Worm (Caenorhabditis elegans) whole organism, L4 larva: ENCODE data around the gene R166.3.

Experiments used
- D1046.2 ChIP-seq: fragments of 200-800 bp; sonication (Bioruptor generic); IDR thresholded peaks from 2 replicates; pipeline ENCODE4 v1.3.6; 2022; ENCODE audit warnings: missing genetic modification characterization, missing compliant biosample characterization
- F10B5.3 ChIP-seq: sonication (generic microtip); optimal IDR thresholded peaks from 2 replicates; lab custom pipeline; 2016; ENCODE audit warnings: mild to moderate bottlenecking, missing genetic modification characterization, missing compliant biosample characterization
- F37D6.2 ChIP-seq: sonication (generic microtip); optimal IDR thresholded peaks from 2 replicates; lab custom pipeline; 2016; ENCODE audit warnings: mild to moderate bottlenecking, missing genetic modification characterization, missing compliant biosample characterization
- F44E2.7 ChIP-seq: fragments of 200-800 bp; sonication (Bioruptor generic); IDR thresholded peaks from 2 replicates; pipeline ENCODE4 v2.1.2; 2022; ENCODE audit warnings: missing genetic modification characterization, missing compliant biosample characterization
- F49E8.2 ChIP-seq: sonication (generic microtip); optimal IDR thresholded peaks from 2 replicates; lab custom pipeline; 2016; ENCODE audit warnings: missing compliant biosample characterization, mild to moderate bottlenecking, missing genetic modification characterization, borderline replicate concordance
- T26A8.4 ChIP-seq: fragments of 200-800 bp; sonication (Bioruptor generic); IDR thresholded peaks from 2 replicates; pipeline ENCODE4 v1.3.6; 2022; ENCODE audit warnings: missing genetic modification characterization, missing compliant biosample characterization
- Y105C5A.15 ChIP-seq: fragments of 200-800 bp; sonication (Bioruptor generic); IDR thresholded peaks from 2 replicates; pipeline ENCODE4 v1.3.6; 2022; ENCODE audit warnings: missing genetic modification characterization, missing compliant biosample characterization
- arid-1 ChIP-seq: fragments of 200-800 bp; sonication (Bioruptor generic); conservative IDR thresholded peaks from 2 replicates; pipeline ENCODE4 v1.3.6; 2022; ENCODE audit warnings: missing genetic modification reagents, missing genetic modification characterization, missing compliant biosample characterization
- attf-4 ChIP-seq: sonication (generic microtip); optimal IDR thresholded peaks from 3 replicates; lab custom pipeline; 2017; ENCODE audit warnings: missing biosample characterization, missing genetic modification characterization
- daf-16 ChIP-seq, 3 experiments: sonication (generic microtip); optimal IDR thresholded peaks; 2 replicates each; lab custom pipeline; 2016 to 2017; ENCODE audit warnings: missing genetic modification characterization in 3 of 3, missing genetic modification reagents in 3 of 3, mild to moderate bottlenecking in 2 of 3, missing compliant biosample characterization in 2 of 3, missing biosample characterization in 1 of 3, moderate library complexity in 1 of 3
- dmd-6 ChIP-seq: fragments of 200-800 bp; sonication (Bioruptor generic); IDR thresholded peaks from 2 replicates; pipeline ENCODE4 v1.3.6; 2022; ENCODE audit warnings: missing genetic modification reagents, missing genetic modification characterization, missing compliant biosample characterization
- dmd-8 ChIP-seq: fragments of 200-800 bp; sonication (Bioruptor generic); IDR thresholded peaks from 2 replicates; pipeline ENCODE4 v1.3.6; 2022; ENCODE audit warnings: missing genetic modification characterization, missing compliant biosample characterization
- dmd-9 ChIP-seq: fragments of 200-800 bp; sonication (Bioruptor generic); IDR thresholded peaks from 2 replicates; pipeline ENCODE4 v1.3.6; 2022; ENCODE audit warnings: missing genetic modification reagents, missing genetic modification characterization, missing compliant biosample characterization
- duxl-1 ChIP-seq: sonication (generic microtip); optimal IDR thresholded peaks from 2 replicates; lab custom pipeline; 2016; ENCODE audit warnings: mild to moderate bottlenecking, missing genetic modification characterization, moderate library complexity, missing compliant biosample characterization; ENCODE audit not compliant: poor library complexity
- dve-1 ChIP-seq: sonication (generic microtip); optimal IDR thresholded peaks from 2 replicates; lab custom pipeline; 2017; ENCODE audit warnings: antibody characterized with exemption, mild to moderate bottlenecking, missing genetic modification characterization, missing compliant biosample characterization; ENCODE audit not compliant: insufficient read depth
- fkh-10 ChIP-seq: fragments of 150-350 bp; optimal IDR thresholded peaks from 2 replicates; lab custom pipeline; 2014; ENCODE audit warnings: missing biosample characterization, missing genetic modification reagents, missing genetic modification characterization
- fos-1 ChIP-seq: fragments of 150-350 bp; optimal IDR thresholded peaks from 2 replicates; lab custom pipeline; 2014; ENCODE audit warnings: missing biosample characterization, missing genetic modification characterization
- hif-1 ChIP-seq, 2 experiments: sonication (generic microtip); optimal IDR thresholded peaks; 2 replicates each; lab custom pipeline; 2016 to 2017; ENCODE audit warnings: missing compliant biosample characterization in 2 of 2, missing genetic modification characterization in 2 of 2, missing genetic modification reagents in 2 of 2, missing genotype in 2 of 2, mild to moderate bottlenecking in 1 of 2
- hlh-30 ChIP-seq: sonication (generic microtip); optimal IDR thresholded peaks from 2 replicates; lab custom pipeline; 2017; ENCODE audit warnings: antibody characterized with exemption, mild to moderate bottlenecking, missing genetic modification characterization, missing compliant biosample characterization; ENCODE audit not compliant: insufficient read depth
- hmg-1.1 ChIP-seq: fragments of 200-800 bp; sonication (Bioruptor generic); IDR thresholded peaks from 2 replicates; pipeline ENCODE4 v1.3.6; 2022; ENCODE audit warnings: missing genetic modification reagents, missing genetic modification characterization, missing compliant biosample characterization
- lin-1 ChIP-seq: fragments of 200-800 bp; sonication (Bioruptor generic); IDR thresholded peaks from 2 replicates; pipeline ENCODE4 v1.3.6; 2022; ENCODE audit warnings: missing genetic modification reagents, missing genetic modification characterization, missing compliant biosample characterization
- lin-38 ChIP-seq: fragments of 200-800 bp; sonication (Bioruptor generic); IDR thresholded peaks from 2 replicates; pipeline ENCODE4 v1.3.6; 2022; ENCODE audit warnings: missing genetic modification reagents, missing genetic modification characterization, missing compliant biosample characterization
- madf-5 ChIP-seq, 2 experiments: fragments of 200-800 bp; sonication (Bioruptor generic); IDR thresholded peaks; 2 replicates each; pipeline ENCODE4 v1.3.6; 2022; ENCODE audit warnings: missing compliant biosample characterization in 2 of 2, missing genetic modification characterization in 2 of 2
- mdl-1 ChIP-seq, 2 experiments: fragments of 150-350 bp in 1 of 2; sonication (generic microtip) in 1 of 2; optimal IDR thresholded peaks; 2 replicates each; lab custom pipeline; 2014 to 2017; ENCODE audit warnings: missing biosample characterization in 2 of 2, missing genetic modification characterization in 2 of 2
- mdt-29 ChIP-seq: fragments of 200-800 bp; sonication (Bioruptor generic); IDR thresholded peaks from 2 replicates; pipeline ENCODE4 v1.3.6; 2022; ENCODE audit warnings: missing genetic modification reagents, missing genetic modification characterization, missing compliant biosample characterization
- nhr-48 ChIP-seq: sonication (generic microtip); optimal IDR thresholded peaks from 2 replicates; lab custom pipeline; 2016; ENCODE audit warnings: mild to moderate bottlenecking, missing genetic modification characterization, missing compliant biosample characterization
- pha-4 ChIP-seq, 2 experiments: fragments of 150-350 bp in 1 of 2; fragments of 200-800 bp in 1 of 2; sonication (Bioruptor generic) in 1 of 2; IDR thresholded peaks in 1 of 2; optimal IDR thresholded peaks in 1 of 2; 2 replicates each; pipeline versions ENCODE4 v1.3.6 to Lab custom; 2014 to 2022; ENCODE audit warnings: missing genetic modification characterization in 2 of 2, missing genetic modification reagents in 2 of 2, missing biosample characterization in 1 of 2, missing compliant biosample characterization in 1 of 2
- php-3 ChIP-seq: fragments of 200-800 bp; sonication (Bioruptor generic); IDR thresholded peaks from 2 replicates; pipeline ENCODE4 v1.3.6; 2022; ENCODE audit warnings: missing genetic modification reagents, missing genetic modification characterization, missing compliant biosample characterization
- pqm-1 ChIP-seq: sonication (generic microtip); optimal IDR thresholded peaks from 2 replicates; lab custom pipeline; 2017; ENCODE audit warnings: missing biosample characterization, missing genetic modification characterization
- sdz-12 ChIP-seq: fragments of 200-800 bp; sonication (Bioruptor generic); optimal IDR thresholded peaks from 2 replicates; lab custom pipeline; 2018; ENCODE audit warnings: mild to moderate bottlenecking, missing genetic modification characterization, missing compliant biosample characterization
- snpc-1.2 ChIP-seq: fragments of 200-800 bp; sonication (Bioruptor generic); IDR thresholded peaks from 2 replicates; pipeline ENCODE4 v1.3.6; 2022; ENCODE audit warnings: missing genetic modification reagents, missing genetic modification characterization, missing compliant biosample characterization
- spr-1 ChIP-seq: sonication (generic microtip); optimal IDR thresholded peaks from 2 replicates; lab custom pipeline; 2016; ENCODE audit warnings: mild to moderate bottlenecking, missing genetic modification characterization, missing compliant biosample characterization
- spr-3 ChIP-seq: fragments of 200-800 bp; sonication (Bioruptor generic); optimal IDR thresholded peaks from 2 replicates; lab custom pipeline; 2018; ENCODE audit warnings: mild to moderate bottlenecking, missing genetic modification characterization, missing compliant biosample characterization
- tag-97 ChIP-seq: fragments of 200-800 bp; sonication (Bioruptor generic); IDR thresholded peaks from 2 replicates; pipeline ENCODE4 v1.3.6; 2022; ENCODE audit warnings: missing genetic modification characterization, missing compliant biosample characterization
- tra-1 ChIP-seq: fragments of 200-800 bp; sonication (Bioruptor generic); IDR thresholded peaks from 2 replicates; pipeline ENCODE4 v1.3.6; 2022; ENCODE audit warnings: missing genetic modification reagents, missing genetic modification characterization, missing compliant biosample characterization
- unc-39 ChIP-seq: sonication (generic microtip); optimal IDR thresholded peaks from 2 replicates; lab custom pipeline; 2017; ENCODE audit warnings: missing biosample characterization, missing genetic modification characterization
- vab-7 ChIP-seq: fragments of 200-800 bp; sonication (Bioruptor generic); IDR thresholded peaks from 2 replicates; pipeline ENCODE4 v1.3.6; 2022; ENCODE audit warnings: missing genetic modification reagents, missing genetic modification characterization, missing compliant biosample characterization
- zag-1 ChIP-seq: fragments of 150-350 bp; optimal IDR thresholded peaks from 2 replicates; lab custom pipeline; 2014; ENCODE audit warnings: missing biosample characterization, missing genetic modification characterization
- zfp-2 ChIP-seq: sonication (generic microtip); optimal IDR thresholded peaks from 2 replicates; lab custom pipeline; 2016; ENCODE audit warnings: mild to moderate bottlenecking, missing genetic modification characterization, missing compliant biosample characterization
- zip-11 ChIP-seq: fragments of 200-800 bp; sonication (Bioruptor generic); IDR thresholded peaks from 2 replicates; pipeline ENCODE4 v1.3.6; 2022; ENCODE audit warnings: missing genetic modification characterization, missing compliant biosample characterization
- ztf-7 ChIP-seq: fragments of 150-350 bp; optimal IDR thresholded peaks from 2 replicates; lab custom pipeline; 2014; ENCODE audit warnings: missing biosample characterization, missing genetic modification characterization

The R166.3 gene

ce11 chrII:10574177-10574576 lies 35.0 kb upstream of the R166.3 start:
- TF ChIP-seq tag-97 (GFP tag; lab: Robert Waterston, UW) = no peak
- TF ChIP-seq lin-38 (GFP tag; lab: Robert Waterston, UW) = peak; percentile 60
- no peak for TF ChIP-seq snpc-1.2 (GFP tag; lab: Robert Waterston, UW)
- TF ChIP-seq dmd-8 = no peak
- no peak for TF ChIP-seq pha-4 (GFP tag; IDR thresholded peaks at IDR 0.05; lab: Robert Waterston, UW)
- no peak for TF ChIP-seq pha-4 (tag; optimal IDR thresholded peaks at IDR 0.05; lab: Kevin White, UChicago)
- no peak for TF ChIP-seq arid-1 (GFP tag; lab: Robert Waterston, UW)
- no peak for TF ChIP-seq hmg-1.1 (GFP tag; lab: Robert Waterston, UW)
- TF ChIP-seq ztf-7 (tag; lab: Kevin White, UChicago) = no peak
- no peak for TF ChIP-seq Y105C5A.15 (GFP tag; lab: Robert Waterston, UW)
- TF ChIP-seq hif-1 (tag; optimal IDR thresholded peaks at IDR 0.05; lab: Kevin White, UChicago) = no peak
- 0 out of 4 replicates have a peak, but pooled peaks of 1 of the 2 experiments have one; percentile 16 for TF ChIP-seq madf-5 (GFP tag; IDR thresholded peaks at IDR 0.05; lab: Robert Waterston, UW)
- no peak for TF ChIP-seq tra-1 (GFP tag; lab: Robert Waterston, UW)
- TF ChIP-seq duxl-1 (tag; lab: Kevin White, UChicago) = peak; percentile 21
- no peak for TF ChIP-seq nhr-48 (tag; lab: Kevin White, UChicago)

- TF ChIP-seq madf-5 (GFP tag; IDR thresholded peaks at IDR 0.05; lab: Robert Waterston, UW) = no peak
- no peak for TF ChIP-seq daf-16 (GFP tag; optimal IDR thresholded peaks at IDR 0.05; lab: Kevin White, UChicago)
- no peak for TF ChIP-seq daf-16 (tag; optimal IDR thresholded peaks at IDR 0.05; lab: Kevin White, UChicago)
- TF ChIP-seq zip-11 = no peak
- no peak for TF ChIP-seq sdz-12 (GFP tag; lab: Kevin White, UChicago)
- no peak for TF ChIP-seq zfp-2 (tag; lab: Kevin White, UChicago)
- TF ChIP-seq D1046.2 (GFP tag; lab: Robert Waterston, UW) = no peak
- no peak for TF ChIP-seq fos-1 (tag; lab: Kevin White, UChicago)
- TF ChIP-seq F10B5.3 (tag; lab: Kevin White, UChicago) = no peak
- no peak for TF ChIP-seq attf-4
- no peak for TF ChIP-seq dve-1 (tag; lab: Kevin White, UChicago)
- TF ChIP-seq mdl-1 (tag; optimal IDR thresholded peaks at IDR 0.05; lab: Kevin White, UChicago) = no peak
- TF ChIP-seq vab-7 (GFP tag; lab: Robert Waterston, UW) = no peak
- TF ChIP-seq pqm-1 (tag; lab: Kevin White, UChicago) = no peak
- no peak for TF ChIP-seq mdt-29 (GFP tag; lab: Robert Waterston, UW)
- TF ChIP-seq F44E2.7 (GFP tag; lab: Robert Waterston, UW) = no peak
- no peak for TF ChIP-seq T26A8.4 (GFP tag; lab: Robert Waterston, UW)
- no peak for TF ChIP-seq lin-1 (GFP tag; lab: Robert Waterston, UW)
- TF ChIP-seq, all 104 proteins: peak for 0
Measured at ce11 chrII:10571967-10572366, 32.8 kb upstream of the R166.3 start, which contains the start of gene C06A1.3. Gene C06A1.3, plus strand, starts transcription at chrII:10572267.

ce11 chrII:10570302-10570701 lies 31.2 kb upstream of the R166.3 start, which contains the start of gene txt-13:
Gene txt-13, plus strand, starts transcription at chrII:10570602.
- TF ChIP-seq dmd-6 (GFP tag; lab: Robert Waterston, UW) = no peak
- no peak for TF ChIP-seq daf-16 (GFP tag; optimal IDR thresholded peaks at IDR 0.05; lab: Kevin White, UChicago)
- no peak for TF ChIP-seq daf-16 (tag; optimal IDR thresholded peaks at IDR 0.05; lab: Kevin White, UChicago)
- no peak for TF ChIP-seq spr-1 (tag; lab: Kevin White, UChicago)
- TF ChIP-seq hlh-30 (tag; lab: Kevin White, UChicago) = no peak
- no peak for TF ChIP-seq F37D6.2 (tag; lab: Kevin White, UChicago)
- no peak for TF ChIP-seq zag-1 (tag; lab: Kevin White, UChicago)
- no peak for TF ChIP-seq fkh-10 (GFP tag; lab: Kevin White, UChicago)
- TF ChIP-seq php-3 (GFP tag; lab: Robert Waterston, UW) = no peak
- no peak for TF ChIP-seq F44E2.7 (GFP tag; lab: Robert Waterston, UW)
- no peak for TF ChIP-seq spr-3
- no peak for TF ChIP-seq dmd-9 (GFP tag; lab: Robert Waterston, UW)
- no peak for TF ChIP-seq F49E8.2 (tag; lab: Kevin White, UChicago)
- TF ChIP-seq unc-39 (tag; lab: Kevin White, UChicago) = no peak
